Worm (Caenorhabditis elegans): Measurements from ENCODE around the gene T08D2.6.
"Not testable (repeated sequence)": the region's sequence is repeated elsewhere in the genome, so short reads cannot be mapped to it uniquely, and the experiment has no call there.

T08D2.6 gene

ce11 chrX:182119-182741 lies at the start of gene T08D2.6, which contains the start of gene chkr-1:
Gene T08D2.6, minus strand, starts transcription at chrX:182169.
Gene chkr-1, plus strand, starts transcription at chrX:182691.
- not testable (repeated sequence) for TF ChIP-seq F37D6.2 (tag; optimal IDR thresholded peaks at IDR 0.05); zag-1 (tag; optimal IDR thresholded peaks at IDR 0.05); dmd-8 (GFP tag; IDR thresholded peaks at IDR 0.05)

DNA sequence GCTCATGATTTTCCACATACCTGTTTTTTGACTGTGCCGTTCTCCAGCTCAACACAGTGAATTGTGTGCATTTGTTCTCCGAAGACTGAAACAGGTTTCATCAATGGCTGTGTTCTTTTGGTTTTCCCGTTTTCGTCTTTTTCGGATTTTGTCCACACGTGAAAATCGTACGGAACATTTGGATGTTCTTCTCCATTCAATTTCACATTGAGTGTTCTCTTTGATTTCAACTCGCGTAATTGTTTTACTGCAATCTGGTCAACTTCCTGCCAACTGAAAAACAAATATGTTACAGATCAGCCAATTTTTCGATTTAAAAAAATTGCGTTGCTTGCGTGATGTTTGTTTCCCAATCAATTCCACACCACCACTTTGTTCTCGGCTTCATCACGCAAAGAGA lies 47.4 kb upstream of the T08D2.6 start, which contains the start of gene AC8.3:
TSS of gene AC8.3 (minus strand) at position 101 of the 400 bp plus-strand sequence.
- TF ChIP-seq rbr-2 (tag; optimal IDR thresholded peaks at IDR 0.05); T20F7.1 (GFP tag; optimal IDR thresholded peaks at IDR 0.05); T26A8.4 (GFP tag; IDR thresholded peaks at IDR 0.05): not testable (repeated sequence)

DNA sequence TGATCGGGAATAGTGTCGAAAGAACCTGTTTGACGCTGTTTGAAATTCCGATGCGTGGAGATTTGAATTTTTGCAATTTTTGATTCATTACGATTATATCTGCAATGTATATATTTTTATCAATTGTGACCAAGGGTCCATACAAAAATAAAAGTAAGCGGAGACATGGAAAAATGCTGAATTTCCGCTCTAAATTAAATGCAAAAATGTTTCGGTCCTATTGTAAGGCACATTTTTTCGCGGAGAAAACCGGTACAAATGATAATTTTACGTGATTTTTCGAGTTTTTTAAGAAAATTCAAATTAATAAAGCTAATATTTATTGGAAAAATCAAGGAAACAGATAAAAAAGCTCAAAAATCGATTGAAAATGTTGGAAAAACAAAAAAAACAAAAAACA lies 33.5 kb upstream of the T08D2.6 start, which contains the start of gene set-28:
TSS of gene set-28 (minus strand) at position 101 of the 400 bp plus-strand sequence.
- not testable (repeated sequence) for TF ChIP-seq hlh-30 (tag; optimal IDR thresholded peaks at IDR 0.05; ENCODE audit: insufficient read depth); sdz-12 (GFP tag; optimal IDR thresholded peaks at IDR 0.05); lin-29 (GFP tag; IDR thresholded peaks at IDR 0.05)

DNA sequence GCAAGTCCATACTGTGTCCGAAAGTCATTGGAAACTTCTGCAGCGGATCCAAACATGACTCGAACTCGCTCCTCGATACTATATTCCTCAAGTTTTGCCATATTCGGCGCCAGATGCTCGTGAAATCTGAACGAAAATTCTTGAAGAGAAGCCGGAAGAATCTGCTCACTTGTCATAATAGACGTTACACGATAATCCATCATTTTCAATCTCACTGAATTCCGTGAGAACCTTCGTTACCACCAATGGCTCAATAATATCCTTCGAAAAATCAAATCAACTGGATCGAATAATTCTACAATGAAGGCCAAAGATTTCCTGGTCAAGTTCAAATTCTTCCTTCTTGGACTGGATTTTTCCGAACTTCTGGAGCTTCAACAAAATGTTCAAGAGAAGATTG lies 29.2 kb upstream of the T08D2.6 start, which contains the start of gene Y73B3B.1:
TSS of gene Y73B3B.1 (minus strand) at position 101 of the 400 bp plus-strand sequence.
- not testable (repeated sequence) for TF ChIP-seq nhr-11 (tag; optimal IDR thresholded peaks at IDR 0.05); F26F4.8 (GFP tag; conservative IDR thresholded peaks at IDR 0.05); ZK337.2 (GFP tag; IDR thresholded peaks at IDR 0.05)

ce11 chrX:209695-210094 lies 27.7 kb upstream of the T08D2.6 start, which contains the start of gene Y73B3B.3:
Gene Y73B3B.3, plus strand, starts transcription at chrX:209995.
- peak in 1 of 2 experiments; percentile 5 for TF ChIP-seq unc-62 (GFP tag; optimal IDR thresholded peaks at IDR 0.05 in 1 of 2)
- not testable (repeated sequence) for TF ChIP-seq unc-62 (tag; optimal IDR thresholded peaks at IDR 0.05)

ce11 chrX:196403-196802 lies 14.4 kb upstream of the T08D2.6 start:
- peak; percentile 95 for TF ChIP-seq set-16 (GFP tag; IDR thresholded peaks at IDR 0.05)
- TF ChIP-seq nhr-25 (tag; optimal IDR thresholded peaks at IDR 0.05; ENCODE audit: borderline replicate concordance, insufficient read depth) = no peak

DNA sequence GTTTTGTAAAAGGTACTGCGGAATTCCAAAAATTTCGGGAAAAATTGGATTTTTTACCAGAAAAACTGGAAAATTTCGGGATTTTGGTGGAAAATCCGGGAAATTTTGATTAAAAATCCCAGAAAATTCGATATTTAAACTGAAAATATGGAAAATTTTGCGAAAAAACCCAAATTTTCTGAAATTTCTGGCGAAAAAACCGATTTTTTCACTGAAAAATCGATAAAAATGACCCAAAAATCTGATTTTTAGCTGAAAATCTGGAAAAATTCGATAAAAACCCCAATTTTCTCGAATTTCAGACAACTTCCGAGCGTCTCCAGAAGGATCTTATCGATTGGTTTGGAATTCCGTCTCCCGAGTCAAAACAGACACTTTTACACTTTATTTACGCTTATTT lies 10.6 kb upstream of the T08D2.6 start, which contains the start of gene T08D2.8:
TSS of gene T08D2.8 (plus strand) at position 301 of the 400 bp plus-strand sequence.
- TF ChIP-seq ZK337.2 (GFP tag; IDR thresholded peaks at IDR 0.05) (no peak), lin-13 (GFP tag; optimal IDR thresholded peaks at IDR 0.05) (no peak), jun-1 (tag; optimal IDR thresholded peaks at IDR 0.05) (no peak), vab-7 (GFP tag; IDR thresholded peaks at IDR 0.05) (no peak), nhr-102 (tag; optimal IDR thresholded peaks at IDR 0.05) (no peak), mxl-2 (GFP tag; conservative IDR thresholded peaks at IDR 0.05) (no peak), hlh-30 (tag; optimal IDR thresholded peaks at IDR 0.05; ENCODE audit: insufficient read depth) (no peak), F10B5.3 (tag; optimal IDR thresholded peaks at IDR 0.05) (no peak), lin-15B (tag; optimal IDR thresholded peaks at IDR 0.05) (no peak), dmd-8 (GFP tag; IDR thresholded peaks at IDR 0.05) (no peak), php-3 (GFP tag; IDR thresholded peaks at IDR 0.05) (no peak), lim-7 (GFP tag; IDR thresholded peaks at IDR 0.05) (no peak), hif-1 (tag; optimal IDR thresholded peaks at IDR 0.05) (no peak), nhr-41 (GFP tag; IDR thresholded peaks at IDR 0.05) (no peak), F26F4.8 (GFP tag; conservative IDR thresholded peaks at IDR 0.05) (no peak), snpc-4 (tag; optimal IDR thresholded peaks at IDR 0.05) (no peak)
